Fruit fly (Drosophila melanogaster): ENCODE measurements around the gene REPTOR-BP.
A peak's percentile ranks its signal among the peaks of the same experiment; 100 is the strongest.

The REPTOR-BP gene

dm6 chr2L:10306518-10307260 is 42.8 kb downstream of the REPTOR-BP start, which contains the start of the genes CG5390 and CG4968 (continued):
- TF ChIP-seq CG12104 (GFP tag; optimal IDR thresholded peaks at IDR 0.05) (peak; percentile 39), tap (tag; optimal IDR thresholded peaks at IDR 0.05) (no peak), Atf6 (GFP tag; IDR thresholded peaks at IDR 0.05) (peak; percentile 75; the same call in 1 of the 2 replicates), Dip2 (GFP tag; IDR thresholded peaks at IDR 0.05) (no peak), Jarid2 (GFP tag; optimal IDR thresholded peaks at IDR 0.05) (no peak), crp (GFP tag; optimal IDR thresholded peaks at IDR 0.05) (peak in 1 of 2 experiments; percentile 31), tx (GFP tag; optimal IDR thresholded peaks at IDR 0.05) (no peak), repo (GFP tag; optimal IDR thresholded peaks at IDR 0.05) (no peak), CG17912 (GFP tag; optimal IDR thresholded peaks at IDR 0.05) (no peak), Vsx1 (GFP tag; optimal IDR thresholded peaks at IDR 0.05) (peak; percentile 57), CG8765 (GFP tag; IDR thresholded peaks at IDR 0.05) (no peak), CG9215 (GFP tag; IDR thresholded peaks at IDR 0.05) (no peak), sna (GFP tag; IDR thresholded peaks at IDR 0.05; ENCODE audit: partially characterized antibody) (no peak), CG4282 (GFP tag; optimal IDR thresholded peaks at IDR 0.05) (no peak), CG14667 (GFP tag; IDR thresholded peaks at IDR 0.05) (0 out of 2 replicates have a peak, but pooled peaks have one; percentile 14), ftz-f1 (GFP tag; optimal IDR thresholded peaks at IDR 0.05) (peak; percentile 6), CG7987 (GFP tag; optimal IDR thresholded peaks at IDR 0.05) (no peak), Fer2 (tag; optimal IDR thresholded peaks at IDR 0.05) (peak; percentile 59), dimm (GFP tag; IDR thresholded peaks at IDR 0.05) (no peak), Ets97D (GFP tag; optimal IDR thresholded peaks at IDR 0.05) (peak; percentile 77), CG5180 (GFP tag; optimal IDR thresholded peaks at IDR 0.05) (no peak), CG18011 (GFP tag; optimal IDR thresholded peaks at IDR 0.05) (peak; percentile 19), CG17359 (tag; optimal IDR thresholded peaks at IDR 0.05) (peak; percentile 72), CG14050 (GFP tag; IDR thresholded peaks at IDR 0.05) (peak; percentile 30; the same call in 1 of the 3 replicates), hkb (optimal IDR thresholded peaks at IDR 0.05) (no peak), hkb (GFP tag; IDR thresholded peaks at IDR 0.05) (peak; percentile 65), Hand (GFP tag; optimal IDR thresholded peaks at IDR 0.05) (peak; percentile 54), ato (GFP tag; IDR thresholded peaks at IDR 0.05; ENCODE audit: partially characterized antibody) (peak; percentile 27; the same call in 1 of the 2 replicates), Hr39 (optimal IDR thresholded peaks at IDR 0.05) (no peak), lilli (GFP tag; optimal IDR thresholded peaks at IDR 0.05) (peak; percentile 65), HLH3B (GFP tag; IDR thresholded peaks at IDR 0.05) (peak; percentile 45; the same call in 1 of the 2 replicates), dan (GFP tag; IDR thresholded peaks at IDR 0.05) (no peak), Dek (tag; optimal IDR thresholded peaks at IDR 0.05) (no peak), D19A (tag; optimal IDR thresholded peaks at IDR 0.05) (no peak), Atf3 (GFP tag; optimal IDR thresholded peaks at IDR 0.05) (no peak), insv (GFP tag; optimal IDR thresholded peaks at IDR 0.05) (no peak), chif (GFP tag; optimal IDR thresholded peaks at IDR 0.05) (no peak), hb (GFP tag; IDR thresholded peaks at IDR 0.05; ENCODE audit: partially characterized antibody) (no peak), MBD-R2 (GFP tag; IDR thresholded peaks at IDR 0.05) (peak; percentile 87), sd (tag; optimal IDR thresholded peaks at IDR 0.05) (peak; percentile 71), CG10267 (tag; optimal IDR thresholded peaks at IDR 0.05) (peak; percentile 75), CG8290 (GFP tag; optimal IDR thresholded peaks at IDR 0.05) (peak; percentile 66), CG8290 (tag; optimal IDR thresholded peaks at IDR 0.05) (no peak), mirr (GFP tag; optimal IDR thresholded peaks at IDR 0.05) (peak; percentile 20), br (optimal IDR thresholded peaks at IDR 0.05) (no peak), CG15696 (tag; optimal IDR thresholded peaks at IDR 0.05) (peak; percentile 32), CG13424 (tag; optimal IDR thresholded peaks at IDR 0.05) (peak; percentile 82), BtbVII (GFP tag; optimal IDR thresholded peaks at IDR 0.05) (peak; percentile 76), Trl (optimal IDR thresholded peaks at IDR 0.05) (no peak), Trl (GFP tag; optimal IDR thresholded peaks at IDR 0.05) (no peak)
